Fruit fly (Drosophila melanogaster) whole organism, wandering third instar larva: Measurements from ENCODE around the gene h-cup.
A peak's percentile ranks its signal among the peaks of the same experiment; 100 is the strongest.

Experiments
- Abd-B ChIP-seq: fragments of >200 bp; optimal IDR thresholded peaks from 2 replicates; lab custom pipeline; 2017; ENCODE audit warnings: missing biosample characterization, missing genetic modification characterization
- CG32264 ChIP-seq: fragments of 200-800 bp; sonication (Bioruptor generic); optimal IDR thresholded peaks from 2 replicates; lab custom pipeline; 2016; ENCODE audit warnings: missing biosample characterization, missing genetic modification characterization
- CG9705 ChIP-seq: fragments of 200-800 bp; sonication (Bioruptor generic); optimal IDR thresholded peaks from 2 replicates; lab custom pipeline; 2018; ENCODE audit warnings: missing biosample characterization, mild to moderate bottlenecking, missing genetic modification characterization
- CrebA ChIP-seq: fragments of 200-800 bp; sonication (Bioruptor generic); optimal IDR thresholded peaks from 2 replicates; lab custom pipeline; 2016; ENCODE audit warnings: missing biosample characterization, mild to moderate bottlenecking, missing genetic modification characterization, borderline replicate concordance
- Dfd ChIP-seq: fragments of >200 bp; optimal IDR thresholded peaks from 2 replicates; lab custom pipeline; 2017; ENCODE audit warnings: missing biosample characterization, missing genetic modification characterization
- GATAd ChIP-seq: sonication (Bioruptor generic); optimal IDR thresholded peaks from 2 replicates; lab custom pipeline; 2016; ENCODE audit warnings: missing biosample characterization, missing genetic modification characterization
- HLH106 ChIP-seq: fragments of 200-800 bp; optimal IDR thresholded peaks from 3 replicates; lab custom pipeline; 2019; ENCODE audit warnings: missing biosample characterization, mild to moderate bottlenecking, missing genetic modification characterization, moderate library complexity
- Hnf4 ChIP-seq: fragments of 200-800 bp; sonication (Bioruptor generic); optimal IDR thresholded peaks from 2 replicates; lab custom pipeline; 2016; ENCODE audit warnings: missing biosample characterization, mild to moderate bottlenecking, missing genetic modification characterization
- Hr78 ChIP-seq: fragments of >200 bp; optimal IDR thresholded peaks from 2 replicates; lab custom pipeline; 2017; ENCODE audit warnings: missing biosample characterization, missing genetic modification characterization
- Hr83 ChIP-seq: fragments of 200-300 bp; sonication (Bioruptor generic); optimal IDR thresholded peaks from 2 replicates; lab custom pipeline; 2016; ENCODE audit warnings: missing biosample characterization, mild to moderate bottlenecking, missing genetic modification characterization, moderate library complexity; ENCODE audit not compliant: poor library complexity, severe bottlenecking
- Mio ChIP-seq: sonication (Bioruptor generic); optimal IDR thresholded peaks from 2 replicates; lab custom pipeline; 2016; ENCODE audit warnings: missing biosample characterization, missing genetic modification characterization
- Myc ChIP-seq: fragments of >200 bp; optimal IDR thresholded peaks from 2 replicates; lab custom pipeline; 2017
- N ChIP-seq: fragments of >200 bp; optimal IDR thresholded peaks from 2 replicates; lab custom pipeline; 2018; ENCODE audit warnings: missing biosample characterization, missing external identifiers, missing genetic modification characterization
- Sp1 ChIP-seq: fragments of 200-800 bp; sonication (Bioruptor generic); optimal IDR thresholded peaks from 3 replicates; lab custom pipeline; 2019; ENCODE audit warnings: missing biosample characterization, mild to moderate bottlenecking, missing genetic modification characterization, moderate library complexity
- Vsx2 ChIP-seq: fragments of 200-300, 225-300 bp; sonication (Bioruptor generic); optimal IDR thresholded peaks from 2 replicates; lab custom pipeline; 2018; ENCODE audit warnings: missing biosample characterization, missing genetic modification characterization; ENCODE audit not compliant: partially characterized antibody
- br ChIP-seq: fragments of 200-800 bp; sonication (Bioruptor generic); optimal IDR thresholded peaks from 2 replicates; lab custom pipeline; 2016; ENCODE audit warnings: missing biosample characterization, missing genetic modification characterization
- brk ChIP-seq: fragments of 200-800 bp; sonication (Bioruptor generic); optimal IDR thresholded peaks from 2 replicates; lab custom pipeline; 2016; ENCODE audit warnings: missing biosample characterization, mild to moderate bottlenecking, missing genetic modification characterization
- dmrt93B ChIP-seq: fragments of 200-800 bp; sonication (Bioruptor generic); optimal IDR thresholded peaks from 2 replicates; lab custom pipeline; 2018; ENCODE audit warnings: missing biosample characterization, mild to moderate bottlenecking, missing genetic modification characterization
- dsf ChIP-seq: sonication (Bioruptor generic); optimal IDR thresholded peaks from 2 replicates; lab custom pipeline; 2016; ENCODE audit warnings: missing biosample characterization, missing genetic modification characterization, borderline replicate concordance
- ey ChIP-seq: fragments of 200-800 bp; sonication (Bioruptor generic); optimal IDR thresholded peaks from 2 replicates; lab custom pipeline; 2016; ENCODE audit warnings: missing biosample characterization, missing genetic modification characterization
- foxo ChIP-seq, 2 experiments: fragments of 200-800 bp; sonication (Bioruptor generic); optimal IDR thresholded peaks; 2 replicates in 1 of 2; 3 replicates in 1 of 2; lab custom pipeline; 2016 to 2017; ENCODE audit warnings: missing biosample characterization in 2 of 2, missing genetic modification characterization in 2 of 2
- fru ChIP-seq: fragments of 200-800 bp; sonication (Bioruptor generic); optimal IDR thresholded peaks from 3 replicates; lab custom pipeline; 2016; ENCODE audit warnings: missing biosample characterization, mild to moderate bottlenecking, missing genetic modification characterization
- h ChIP-seq: fragments of 200-800 bp; sonication (Bioruptor generic); optimal IDR thresholded peaks from 3 replicates; lab custom pipeline; 2016; ENCODE audit warnings: missing biosample characterization, mild to moderate bottlenecking, missing genetic modification characterization
- jim ChIP-seq: fragments of 175-275, 200-325 bp; sonication (Bioruptor generic); optimal IDR thresholded peaks from 2 replicates; lab custom pipeline; 2016; ENCODE audit warnings: missing biosample characterization, mild to moderate bottlenecking, missing genetic modification characterization
- pan ChIP-seq: fragments of >200 bp; optimal IDR thresholded peaks from 2 replicates; lab custom pipeline; 2017
- psq ChIP-seq: fragments of 200-800 bp; sonication (Bioruptor generic); optimal IDR thresholded peaks from 3 replicates; lab custom pipeline; 2017; ENCODE audit warnings: missing biosample characterization, mild to moderate bottlenecking, missing genetic modification characterization, moderate library complexity
- rgr ChIP-seq: fragments of 200-800 bp; sonication (Bioruptor generic); optimal IDR thresholded peaks from 3 replicates; lab custom pipeline; 2016; ENCODE audit warnings: missing biosample characterization, mild to moderate bottlenecking, missing genetic modification characterization
- sage ChIP-seq: fragments of 200-800 bp; sonication (Bioruptor generic); optimal IDR thresholded peaks from 2 replicates; lab custom pipeline; 2016; ENCODE audit warnings: missing biosample characterization, mild to moderate bottlenecking, missing genetic modification characterization
- sv ChIP-seq: fragments of 200-800 bp; sonication (Bioruptor generic); optimal IDR thresholded peaks from 3 replicates; lab custom pipeline; 2016; ENCODE audit warnings: missing biosample characterization, missing genetic modification characterization
- tai ChIP-seq: sonication (Bioruptor generic); optimal IDR thresholded peaks from 2 replicates; lab custom pipeline; 2016; ENCODE audit warnings: missing biosample characterization, missing genetic modification characterization
- woc ChIP-seq: sonication (Bioruptor generic); optimal IDR thresholded peaks from 2 replicates; lab custom pipeline; 2016; ENCODE audit warnings: missing biosample characterization, mild to moderate bottlenecking, missing genetic modification characterization

h-cup gene

dm6 chr3R:15407020-15407501 lies 24.3 kb upstream of the h-cup start, which contains the start of gene CG6125:
TSS of gene CG6125 (minus strand) at chr3R:15407070.
- TF ChIP-seq N (GFP tag; lab: Kevin White, UChicago) (no peak), HLH106 (tag; lab: Kevin White, UChicago) (no peak), psq (GFP tag; lab: Kevin White, UChicago) (no peak), foxo (GFP tag; optimal IDR thresholded peaks at IDR 0.05; lab: Kevin White, UChicago) (no peak), sage (GFP tag; lab: Kevin White, UChicago) (no peak), CG32264 (GFP tag; lab: Kevin White, UChicago) (no peak), fru (no peak), ey (GFP tag; lab: Kevin White, UChicago) (no peak), tai (no peak), GATAd (GFP tag; lab: Kevin White, UChicago) (no peak), Abd-B (GFP tag; lab: Kevin White, UChicago) (no peak), jim (GFP tag; lab: Kevin White, UChicago) (no peak)

dm6 chr3R:15406393-15406792 lies 23.6 kb upstream of the h-cup start:
- no peak for TF ChIP-seq Dfd
- TF ChIP-seq Sp1 (GFP tag; lab: Kevin White, UChicago): no peak
- no peak for TF ChIP-seq dmrt93B (GFP tag; lab: Kevin White, UChicago)
- no peak for TF ChIP-seq Hr78 (GFP tag; lab: Kevin White, UChicago)
- no peak for TF ChIP-seq h (GFP tag; lab: Kevin White, UChicago)
- no peak for TF ChIP-seq sage (GFP tag; lab: Kevin White, UChicago)
- TF ChIP-seq CrebA: no peak
- TF ChIP-seq HLH106 (tag; lab: Kevin White, UChicago): no peak
- TF ChIP-seq brk (GFP tag; lab: Kevin White, UChicago): no peak
- no peak for TF ChIP-seq pan (lab: Kevin White, UChicago)
- TF ChIP-seq Vsx2 (GFP tag; lab: Kevin White, UChicago): no peak

DNA sequence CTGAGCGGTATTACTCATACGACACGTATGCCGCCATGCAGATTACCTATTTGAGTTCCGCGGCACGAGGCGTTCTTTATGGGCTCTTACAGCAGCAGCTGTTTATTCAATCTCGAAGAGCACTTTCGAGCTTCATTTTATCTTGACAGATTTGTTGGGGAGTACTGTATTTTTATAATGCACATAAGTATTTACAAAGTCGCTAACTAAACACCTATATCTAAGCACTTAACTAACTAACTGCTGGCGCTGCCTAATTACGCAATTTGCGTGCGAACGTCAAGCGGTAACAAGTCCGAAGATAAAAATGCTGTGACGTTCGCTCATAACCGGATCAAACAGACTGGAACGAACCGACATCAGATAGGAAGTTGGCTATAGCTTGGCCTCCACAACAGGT lies 19.9 kb upstream of the h-cup start:
- no peak for TF ChIP-seq CrebA
- TF ChIP-seq fru: no peak
- no peak for TF ChIP-seq Myc (lab: Kevin White, UChicago)
- no peak for TF ChIP-seq woc
- TF ChIP-seq rgr (GFP tag; lab: Kevin White, UChicago): no peak
- no peak for TF ChIP-seq Dfd
- TF ChIP-seq GATAd (GFP tag; lab: Kevin White, UChicago): no peak
- TF ChIP-seq, all 38 proteins: peak for 0

DNA sequence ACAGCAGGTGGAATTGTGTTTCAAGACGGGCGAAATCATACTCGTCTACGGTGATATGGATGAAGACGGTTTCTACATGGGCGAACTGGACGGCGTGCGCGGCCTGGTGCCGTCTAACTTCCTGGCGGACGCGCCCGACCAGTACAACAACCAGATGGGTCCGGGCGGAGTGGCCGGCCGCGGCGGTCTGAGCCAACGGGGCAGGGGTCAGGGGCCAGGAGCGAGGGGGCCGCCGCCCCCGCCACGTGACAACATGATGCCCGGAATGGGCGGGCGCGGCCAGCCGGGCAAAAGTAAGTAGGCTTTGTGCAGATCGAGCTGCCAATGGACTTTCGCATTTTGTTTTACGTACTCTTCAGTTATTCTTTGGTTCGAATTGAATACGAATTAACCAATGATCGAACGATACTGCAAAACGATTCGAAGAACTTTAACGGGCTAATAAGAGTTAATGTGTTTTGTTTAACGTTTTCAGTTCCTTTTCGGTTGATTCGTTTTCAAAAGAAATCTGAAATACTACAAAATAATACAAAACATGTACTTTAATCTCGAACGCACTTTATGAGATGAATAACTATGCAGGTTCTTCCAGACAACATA lies 10.6 kb upstream of the h-cup start:
- TF ChIP-seq Dfd (peak; percentile 99), jim (GFP tag; lab: Kevin White, UChicago) (no peak), Hr83 (GFP tag; lab: Kevin White, UChicago) (no peak), fru (no peak)

- no peak for TF ChIP-seq CG9705 (GFP tag; lab: Kevin White, UChicago)
- no peak for TF ChIP-seq sv
- no peak for TF ChIP-seq Mio
- TF ChIP-seq jim (GFP tag; lab: Kevin White, UChicago): no peak
- TF ChIP-seq brk (GFP tag; lab: Kevin White, UChicago): no peak
- TF ChIP-seq Hnf4 (GFP tag; lab: Kevin White, UChicago): no peak
- no peak for TF ChIP-seq woc
- TF ChIP-seq br (GFP tag; lab: Kevin White, UChicago): no peak
Observed at dm6 chr3R:15379071-15379470, 3.7 kb downstream of the h-cup start.

DNA sequence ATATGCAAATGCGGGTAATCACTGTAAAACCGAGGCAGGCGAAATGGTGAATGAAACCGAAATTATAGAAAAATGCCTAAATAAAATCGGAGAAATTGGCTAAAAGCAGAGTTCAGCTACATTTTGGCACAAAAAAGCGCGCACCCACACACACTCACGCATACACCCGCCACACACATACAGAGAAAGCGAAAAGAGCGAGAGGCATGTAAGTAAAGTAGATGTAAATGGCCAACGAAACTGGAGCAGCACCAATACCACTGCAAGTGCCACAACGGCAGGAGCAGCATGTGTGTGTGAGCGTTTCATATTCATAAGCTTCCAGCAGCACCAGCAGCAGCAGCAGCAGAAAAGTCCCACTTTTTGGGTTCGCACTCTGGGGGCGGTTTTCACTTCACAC lies 7.3 kb downstream of the h-cup start:
- TF ChIP-seq CG9705 (GFP tag; lab: Kevin White, UChicago): no peak
- TF ChIP-seq sv: no peak
- no peak for TF ChIP-seq h (GFP tag; lab: Kevin White, UChicago)
- no peak for TF ChIP-seq Hnf4 (GFP tag; lab: Kevin White, UChicago)
- TF ChIP-seq dsf (GFP tag; lab: Kevin White, UChicago): no peak
- no peak for TF ChIP-seq Vsx2 (GFP tag; lab: Kevin White, UChicago)
- no peak for TF ChIP-seq brk (GFP tag; lab: Kevin White, UChicago)
- TF ChIP-seq CrebA: no peak
